Fruit fly (Drosophila melanogaster) whole organism, embryonic: Measurements from ENCODE around the gene Coq7.
A peak's percentile ranks its signal among the peaks of the same experiment; 100 is the strongest.

Experiments
- Asciz ChIP-seq: fragments of 200-800 bp; sonication (Bioruptor generic); optimal IDR thresholded peaks from 2 replicates; lab custom pipeline; 2017; ENCODE audit warnings: missing biosample characterization, mild to moderate bottlenecking, missing genetic modification characterization, missing genetic modification reagents
- CG11456 ChIP-seq: fragments of 200-800 bp; sonication (Bioruptor generic); IDR thresholded peaks from 3 replicates; pipeline ENCODE4 v1.3.6; 2022; ENCODE audit warnings: missing biosample characterization, missing genetic modification characterization
- CG11723 ChIP-seq: fragments of 200-800 bp; sonication (Bioruptor generic); optimal IDR thresholded peaks from 2 replicates; lab custom pipeline; 2017; ENCODE audit warnings: missing biosample characterization, mild to moderate bottlenecking, missing genetic modification characterization
- CG13424 ChIP-seq: fragments of 200-800 bp; sonication (Bioruptor generic); optimal IDR thresholded peaks from 2 replicates; lab custom pipeline; 2019; ENCODE audit warnings: missing biosample characterization, mild to moderate bottlenecking, missing genetic modification characterization, moderate library complexity
- CG17385 ChIP-seq: fragments of 200-800 bp; sonication (Bioruptor generic); optimal IDR thresholded peaks from 3 replicates; lab custom pipeline; 2018; ENCODE audit warnings: missing biosample characterization, mild to moderate bottlenecking, missing genetic modification characterization
- CG2129 ChIP-seq: fragments of 200-800 bp; sonication (Bioruptor generic); IDR thresholded peaks from 2 replicates; pipeline ENCODE4 v1.3.6; 2022; ENCODE audit warnings: missing biosample characterization, missing genetic modification characterization; ENCODE audit not compliant: partially characterized antibody
- CG30431 ChIP-seq: fragments of 200-800 bp; sonication (Bioruptor generic); optimal IDR thresholded peaks from 2 replicates; lab custom pipeline; 2017; ENCODE audit warnings: missing biosample characterization, missing genetic modification characterization
- CG32772 ChIP-seq: fragments of 200-800 bp; sonication (Bioruptor generic); IDR thresholded peaks from 2 replicates; pipeline ENCODE4 v1.3.6; 2022; ENCODE audit warnings: missing biosample characterization, missing genetic modification characterization
- CG34422 ChIP-seq: fragments of 200-800 bp; sonication (Bioruptor generic); IDR thresholded peaks from 3 replicates; pipeline ENCODE4 v1.3.6; 2022; ENCODE audit warnings: missing biosample characterization, missing genetic modification characterization
- CG3847 ChIP-seq: fragments of 200-800 bp; sonication (Bioruptor generic); IDR thresholded peaks from 2 replicates; pipeline ENCODE4 v1.3.6; 2022; ENCODE audit warnings: missing biosample characterization, missing genetic modification characterization
- CG4360 ChIP-seq: fragments of 200-800 bp; sonication (Bioruptor generic); IDR thresholded peaks from 2 replicates; pipeline ENCODE4 v1.3.6; 2022; ENCODE audit warnings: missing biosample characterization, missing genetic modification characterization
- CG9727 ChIP-seq: fragments of 200-800 bp; sonication (Bioruptor generic); optimal IDR thresholded peaks from 3 replicates; lab custom pipeline; 2017; ENCODE audit warnings: missing biosample characterization, mild to moderate bottlenecking, missing genetic modification characterization
- Drgx ChIP-seq: fragments of 200-800 bp; sonication (Bioruptor generic); IDR thresholded peaks from 2 replicates; pipeline ENCODE4 v1.3.6; 2022; ENCODE audit warnings: missing biosample characterization, missing genetic modification characterization
- Ets65A ChIP-seq: fragments of 200-800 bp; sonication (Bioruptor generic); peaks from one replicate; lab custom pipeline; 2016; ENCODE audit warnings: missing biosample characterization, missing genetic modification characterization
- Fer2 ChIP-seq: fragments of 200-800 bp; sonication (Bioruptor generic); optimal IDR thresholded peaks from 2 replicates; lab custom pipeline; 2018; ENCODE audit warnings: missing biosample characterization, mild to moderate bottlenecking, missing genetic modification characterization, moderate library complexity
- GATAe ChIP-seq: fragments of 200-800 bp; sonication (Bioruptor generic); conservative IDR thresholded peaks from 2 replicates; pipeline ENCODE4 v1.3.6; 2022; ENCODE audit warnings: missing biosample characterization, missing genetic modification characterization
- Lhr ChIP-seq: fragments of 200-800 bp; sonication (Bioruptor generic); optimal IDR thresholded peaks from 3 replicates; lab custom pipeline; 2017; ENCODE audit warnings: mild to moderate bottlenecking, missing biosample characterization, missing genetic modification reagents, missing genetic modification characterization
- Meics ChIP-seq: fragments of 200-800 bp; sonication (Bioruptor generic); optimal IDR thresholded peaks from 2 replicates; lab custom pipeline; 2017; ENCODE audit warnings: missing biosample characterization, mild to moderate bottlenecking, missing genetic modification characterization
- Mrtf ChIP-seq: fragments of 200-800 bp; sonication (Bioruptor generic); IDR thresholded peaks from 3 replicates; pipeline ENCODE4 v1.3.6; 2022; ENCODE audit warnings: missing biosample characterization, missing genetic modification characterization
- NK7.1 ChIP-seq: fragments of 200-800 bp; sonication (Bioruptor generic); optimal IDR thresholded peaks from 3 replicates; lab custom pipeline; 2016; ENCODE audit warnings: missing biosample characterization, missing genetic modification characterization
- Taf1 ChIP-seq: fragments of 200-800 bp; sonication (Bioruptor generic); IDR thresholded peaks from 2 replicates; pipeline ENCODE4 v1.3.6; 2022; ENCODE audit warnings: missing biosample characterization, missing genetic modification characterization
- ato ChIP-seq: fragments of 200-800 bp; sonication (Bioruptor generic); IDR thresholded peaks from 2 replicates; pipeline ENCODE4 v1.3.6; 2022; ENCODE audit warnings: missing biosample characterization, missing genetic modification characterization; ENCODE audit not compliant: partially characterized antibody
- crol ChIP-seq: fragments of 200-800 bp; sonication (Bioruptor generic); IDR thresholded peaks from 2 replicates; pipeline ENCODE4 v1.3.6; 2022; ENCODE audit warnings: missing biosample characterization, missing genetic modification characterization
- fd3F ChIP-seq: fragments of 200-800 bp; sonication (Bioruptor generic); optimal IDR thresholded peaks from 2 replicates; lab custom pipeline; 2018; ENCODE audit warnings: missing biosample characterization, mild to moderate bottlenecking, missing genetic modification characterization, moderate library complexity
- gcm ChIP-seq: fragments of 200-800 bp; sonication (Bioruptor generic); optimal IDR thresholded peaks from 2 replicates; lab custom pipeline; 2019; ENCODE audit warnings: missing biosample characterization, mild to moderate bottlenecking, missing genetic modification characterization, moderate library complexity
- gem ChIP-seq: fragments of 200-800 bp; sonication (Bioruptor generic); optimal IDR thresholded peaks from 2 replicates; lab custom pipeline; 2019; ENCODE audit warnings: missing biosample characterization, mild to moderate bottlenecking, missing genetic modification characterization, moderate library complexity
- kah ChIP-seq: fragments of 200-800 bp; sonication (Bioruptor generic); optimal IDR thresholded peaks from 2 replicates; lab custom pipeline; 2018; ENCODE audit warnings: missing biosample characterization, mild to moderate bottlenecking, missing genetic modification characterization
- kni ChIP-seq: fragments of 200-800 bp; sonication (Bioruptor generic); optimal IDR thresholded peaks from 3 replicates; lab custom pipeline; 2017; ENCODE audit warnings: mild to moderate bottlenecking, missing biosample characterization, missing genetic modification reagents, missing genetic modification characterization
- lbe ChIP-seq: fragments of 200-800 bp; sonication (Bioruptor generic); optimal IDR thresholded peaks from 2 replicates; lab custom pipeline; 2016; ENCODE audit warnings: missing biosample characterization, mild to moderate bottlenecking, missing genetic modification characterization
- maf-S ChIP-seq: fragments of 200-800 bp; sonication (Bioruptor generic); optimal IDR thresholded peaks from 2 replicates; lab custom pipeline; 2016; ENCODE audit warnings: missing biosample characterization, missing genetic modification characterization
- nom ChIP-seq: fragments of 200-800 bp; sonication (Bioruptor generic); optimal IDR thresholded peaks from 2 replicates; lab custom pipeline; 2017; ENCODE audit warnings: missing biosample characterization, missing genetic modification characterization, mild to moderate bottlenecking, moderate library complexity, missing genetic modification reagents
- pita ChIP-seq: fragments of 200-800 bp; sonication (Bioruptor generic); optimal IDR thresholded peaks from 2 replicates; lab custom pipeline; 2017; ENCODE audit warnings: missing biosample characterization, mild to moderate bottlenecking, missing genetic modification characterization
- pros ChIP-seq: fragments of 200-800 bp; sonication (Bioruptor generic); optimal IDR thresholded peaks from 3 replicates; lab custom pipeline; 2019; ENCODE audit warnings: missing biosample characterization, mild to moderate bottlenecking, missing genetic modification characterization, moderate library complexity
- rib ChIP-seq: fragments of 200-800 bp; sonication (Bioruptor generic); IDR thresholded peaks from 2 replicates; pipeline ENCODE4 v1.3.6; 2022; ENCODE audit warnings: missing biosample characterization, missing genetic modification characterization
- seq ChIP-seq: fragments of 200-800 bp; sonication (Bioruptor generic); IDR thresholded peaks from 2 replicates; pipeline ENCODE4 v1.3.6; 2022; ENCODE audit warnings: missing biosample characterization, missing genetic modification characterization
- sim ChIP-seq: fragments of 200-800 bp; sonication (Bioruptor generic); IDR thresholded peaks from 2 replicates; pipeline ENCODE4 v1.3.6; 2022; ENCODE audit warnings: missing biosample characterization, missing genetic modification characterization
- sisA ChIP-seq: fragments of 200-800 bp; sonication (Bioruptor generic); IDR thresholded peaks from 2 replicates; pipeline ENCODE4 v1.3.6; 2022; ENCODE audit warnings: missing biosample characterization, missing genetic modification characterization
- vnd ChIP-seq: fragments of 200-800 bp; sonication (Bioruptor generic); IDR thresholded peaks from 3 replicates; pipeline ENCODE4 v1.3.6; 2022; ENCODE audit warnings: missing biosample characterization, missing genetic modification characterization; ENCODE audit not compliant: partially characterized antibody

The Coq7 gene

dm6 chrX:6803312-6803794, 32.3 kb downstream of the Coq7 start, which contains the start of the genes C3G and pod1 (continued):
- TF ChIP-seq CG30431 (GFP tag; lab: Kevin White, UChicago) (no peak), Meics (GFP tag; lab: Kevin White, UChicago) (peak; percentile 77), sisA (GFP tag; lab: Robert Waterston, UW) (no peak), gcm (no peak)

dm6 chrX:6803880-6804484, 33.0 kb downstream of the Coq7 start:
- TF ChIP-seq CG9727 (GFP tag; lab: Kevin White, UChicago) (no peak), CG13424 (tag; lab: Kevin White, UChicago) (no peak), Drgx (GFP tag; lab: Robert Waterston, UW) (peak; percentile 15; the same call in 1 of the 2 replicates), gem (tag; lab: Kevin White, UChicago) (no peak), Mrtf (GFP tag; lab: Robert Waterston, UW) (no peak), Lhr (GFP tag; lab: Kevin White, UChicago) (no peak), ato (GFP tag; lab: Robert Waterston, UW) (no peak), lbe (GFP tag; lab: Kevin White, UChicago) (no peak), GATAe (GFP tag; lab: Robert Waterston, UW) (no peak), vnd (GFP tag; lab: Robert Waterston, UW) (no peak), Asciz (GFP tag; lab: Kevin White, UChicago) (no peak), kni (peak; percentile 1), CG17385 (GFP tag; lab: Kevin White, UChicago) (peak; percentile 89), CG34422 (GFP tag; lab: Robert Waterston, UW) (peak; percentile 9; the same call in 1 of the 3 replicates), sim (no peak), Fer2 (tag; lab: Kevin White, UChicago) (no peak), Ets65A (GFP tag; lab: Kevin White, UChicago) (peak; percentile 70), CG4360 (GFP tag; lab: Robert Waterston, UW) (peak; percentile 73), CG2129 (GFP tag; lab: Robert Waterston, UW) (no peak), pros (GFP tag; lab: Kevin White, UChicago) (peak; percentile 48), CG3847 (GFP tag; lab: Robert Waterston, UW) (no peak), fd3F (GFP tag; lab: Kevin White, UChicago) (no peak), pita (GFP tag; lab: Kevin White, UChicago) (no peak), kah (GFP tag; lab: Kevin White, UChicago) (peak; percentile 0), CG32772 (GFP tag; lab: Robert Waterston, UW) (no peak), Taf1 (GFP tag; lab: Robert Waterston, UW) (no peak), maf-S (GFP tag; lab: Kevin White, UChicago) (no peak), rib (GFP tag; lab: Robert Waterston, UW) (no peak), nom (GFP tag; lab: Kevin White, UChicago) (peak; percentile 47), CG11456 (no peak), seq (GFP tag; lab: Robert Waterston, UW) (no peak), CG11723 (GFP tag; lab: Kevin White, UChicago) (no peak), NK7.1 (GFP tag; lab: Kevin White, UChicago) (no peak), crol (GFP tag; lab: Robert Waterston, UW) (peak; percentile 41; the same call in 1 of the 2 replicates)
